Fruit fly (Drosophila melanogaster): Measurements from ENCODE around the gene CG10555.
A peak's percentile ranks its signal among the peaks of the same experiment; 100 is the strongest.

CG10555 gene

DNA sequence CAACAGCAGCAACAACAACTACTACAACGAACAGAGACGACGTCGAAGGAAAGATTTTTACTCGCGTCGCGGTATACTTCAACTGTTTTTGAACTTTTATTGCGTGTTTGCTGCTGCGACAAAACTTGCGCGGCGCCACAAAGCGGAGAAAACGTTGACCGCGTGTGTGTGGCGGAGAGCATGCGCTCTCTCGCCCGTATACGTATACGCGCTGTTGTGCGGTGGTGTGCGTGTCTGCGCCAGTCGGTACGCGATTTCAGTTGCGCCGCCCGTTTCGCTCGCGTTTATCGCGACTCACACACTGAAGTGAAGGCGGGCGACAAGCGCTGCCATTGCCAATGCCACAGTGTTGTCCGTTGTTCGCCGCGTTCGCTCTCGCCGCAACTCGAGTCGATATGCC lies 11.1 kb downstream of the CG10555 start (continued):
- no peak for TF ChIP-seq CG16815 (GFP tag; optimal IDR thresholded peaks at IDR 0.05)
- TF ChIP-seq mirr (GFP tag; optimal IDR thresholded peaks at IDR 0.05): peak; percentile 98
- TF ChIP-seq Mad (GFP tag; optimal IDR thresholded peaks at IDR 0.05): no peak
- peak; percentile 92 for TF ChIP-seq CG10147 (GFP tag; optimal IDR thresholded peaks at IDR 0.05)
- peak; percentile 82 for TF ChIP-seq abd-A (tag; optimal IDR thresholded peaks at IDR 0.05)
- no peak for TF ChIP-seq Lim3 (GFP tag; IDR thresholded peaks at IDR 0.05)
- peak; percentile 87 for TF ChIP-seq kni (GFP tag; optimal IDR thresholded peaks at IDR 0.05)
- TF ChIP-seq row (GFP tag; IDR thresholded peaks at IDR 0.05): peak; percentile 22; the same call in 1 of the 3 replicates
- no peak for TF ChIP-seq ind (GFP tag; optimal IDR thresholded peaks at IDR 0.05)
- peak; percentile 1 for TF ChIP-seq cwo (GFP tag; optimal IDR thresholded peaks at IDR 0.05)
- peak; percentile 84 for TF ChIP-seq wdn (GFP tag; IDR thresholded peaks at IDR 0.05)
- TF ChIP-seq Hr51 (GFP tag; optimal IDR thresholded peaks at IDR 0.05): peak in 1 of 2 experiments; percentile 33
- 0 out of 2 replicates have a peak, but pooled peaks have one; percentile 18 for TF ChIP-seq CG4404 (GFP tag; IDR thresholded peaks at IDR 0.05)
- TF ChIP-seq CG2116 (GFP tag; optimal IDR thresholded peaks at IDR 0.05): peak; percentile 9
- TF ChIP-seq CG7271 (tag; optimal IDR thresholded peaks at IDR 0.05): peak; percentile 19
- no peak for TF ChIP-seq CG13123 (GFP tag; optimal IDR thresholded peaks at IDR 0.05)
- peak; percentile 88; the same call in 1 of the 2 replicates for TF ChIP-seq CG14014 (GFP tag; IDR thresholded peaks at IDR 0.05)
- peak; percentile 70 for TF ChIP-seq CG8924 (tag; optimal IDR thresholded peaks at IDR 0.05)
- TF ChIP-seq Blimp-1 (GFP tag; optimal IDR thresholded peaks at IDR 0.05): no peak
- TF ChIP-seq CG6854 (GFP tag; optimal IDR thresholded peaks at IDR 0.05): peak; percentile 76
- TF ChIP-seq HHEX (GFP tag; optimal IDR thresholded peaks at IDR 0.05): no peak
- TF ChIP-seq schlank (tag; optimal IDR thresholded peaks at IDR 0.05): peak; percentile 78
- peak; percentile 78 for TF ChIP-seq CG31224 (GFP tag; IDR thresholded peaks at IDR 0.05)
- no peak for TF ChIP-seq Kr (GFP tag; optimal IDR thresholded peaks at IDR 0.05)
- TF ChIP-seq HmgD (GFP tag; optimal IDR thresholded peaks at IDR 0.05): no peak
- TF ChIP-seq CG3726 (GFP tag; IDR thresholded peaks at IDR 0.05): no peak
- peak; percentile 92 for TF ChIP-seq gsb (GFP tag; IDR thresholded peaks at IDR 0.05)
- TF ChIP-seq CG6683 (GFP tag; optimal IDR thresholded peaks at IDR 0.05): peak; percentile 57
- TF ChIP-seq oc (tag; optimal IDR thresholded peaks at IDR 0.05): peak; percentile 16
- TF ChIP-seq Sox100B (GFP tag; optimal IDR thresholded peaks at IDR 0.05): no peak
- peak; percentile 82; the same call in 1 of the 2 replicates for TF ChIP-seq stc (GFP tag; IDR thresholded peaks at IDR 0.05)
- TF ChIP-seq gt (GFP tag; IDR thresholded peaks at IDR 0.05): no peak
- no peak for TF ChIP-seq CG11696 (GFP tag; IDR thresholded peaks at IDR 0.05)
- TF ChIP-seq CG6765 (GFP tag; optimal IDR thresholded peaks at IDR 0.05): peak; percentile 90
- TF ChIP-seq CG30020 (tag; optimal IDR thresholded peaks at IDR 0.05): no peak
- TF ChIP-seq CG14860 (GFP tag; IDR thresholded peaks at IDR 0.05; ENCODE audit: partially characterized antibody): no peak
- peak; percentile 76 for TF ChIP-seq Hey (tag; optimal IDR thresholded peaks at IDR 0.05)
- no peak for TF ChIP-seq yki (optimal IDR thresholded peaks at IDR 0.05)
- no peak for TF ChIP-seq dmrt11E (tag; optimal IDR thresholded peaks at IDR 0.05)
- TF ChIP-seq nmo (GFP tag; optimal IDR thresholded peaks at IDR 0.05): no peak
- peak; percentile 9 for TF ChIP-seq CG8388 (GFP tag; optimal IDR thresholded peaks at IDR 0.05)
- TF ChIP-seq tup (GFP tag; optimal IDR thresholded peaks at IDR 0.05): no peak
- peak; percentile 90 for TF ChIP-seq CrebB (tag; optimal IDR thresholded peaks at IDR 0.05)
- peak; percentile 71; the same call in 1 of the 2 replicates for TF ChIP-seq bbx (GFP tag; IDR thresholded peaks at IDR 0.05; ENCODE audit: partially characterized antibody)
- peak in 1 of 2 experiments; percentile 46 for TF ChIP-seq insv (GFP tag; optimal IDR thresholded peaks at IDR 0.05)
- TF ChIP-seq CG2120 (GFP tag; optimal IDR thresholded peaks at IDR 0.05): no peak
- peak; percentile 34 for TF ChIP-seq CG13424 (tag; optimal IDR thresholded peaks at IDR 0.05)
- TF ChIP-seq zfh1 (GFP tag; IDR thresholded peaks at IDR 0.05): peak; percentile 49; the same call in 1 of the 3 replicates
- TF ChIP-seq ranshi (GFP tag; IDR thresholded peaks at IDR 0.05): peak; percentile 41; the same call in 1 of the 2 replicates
- TF ChIP-seq HLH3B (GFP tag; IDR thresholded peaks at IDR 0.05): peak; percentile 75; the same call in 1 of the 2 replicates
